Worm (Caenorhabditis elegans): ENCODE measurements around the gene srv-6.

DNA sequence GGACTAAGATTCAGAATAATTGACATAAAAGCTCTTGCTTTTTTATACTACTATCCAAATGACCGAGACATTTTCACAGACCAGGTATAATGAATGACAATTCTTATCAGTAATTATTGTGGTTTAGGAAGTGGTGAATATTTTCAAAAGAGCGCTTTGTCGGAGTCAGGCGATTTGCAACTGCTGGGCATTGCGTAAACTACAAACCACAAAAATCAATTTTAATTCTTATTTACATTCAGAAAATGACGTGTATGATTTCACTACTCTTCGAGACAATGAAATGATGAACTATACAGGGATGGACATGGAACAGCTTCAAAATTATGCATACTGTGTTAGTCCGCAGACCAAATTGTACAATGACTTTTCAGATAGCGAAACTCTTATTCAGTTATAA lies 27.6 kb downstream of the srv-6 start:
- TF ChIP-seq ama-1 (optimal IDR thresholded peaks at IDR 0.05) (no peak), fos-1 (tag; optimal IDR thresholded peaks at IDR 0.05) (no peak), ZK546.5 (tag; optimal IDR thresholded peaks at IDR 0.05) (no peak), unc-62 (GFP tag; optimal IDR thresholded peaks at IDR 0.05) (no peak), pha-4 (tag; optimal IDR thresholded peaks at IDR 0.05) (peak; percentile 7), ceh-82 (tag; optimal IDR thresholded peaks at IDR 0.05) (no peak), zag-1 (tag; optimal IDR thresholded peaks at IDR 0.05) (no peak), elt-2 (tag; optimal IDR thresholded peaks at IDR 0.05) (peak; percentile 62), nfya-1 (tag; optimal IDR thresholded peaks at IDR 0.05; ENCODE audit: insufficient read depth) (no peak)

All from whole organism, L3 larva.